Worm (Caenorhabditis elegans) whole organism, L4 larva: ENCODE data around the gene Y62E10A.19.

Experiments
- F44E2.7 ChIP-seq: fragments of 200-800 bp; sonication (Bioruptor generic); IDR thresholded peaks from 2 replicates; pipeline ENCODE4 v2.1.2; 2022; ENCODE audit warnings: missing genetic modification characterization, missing compliant biosample characterization
- Y105C5A.15 ChIP-seq: fragments of 200-800 bp; sonication (Bioruptor generic); IDR thresholded peaks from 2 replicates; pipeline ENCODE4 v1.3.6; 2022; ENCODE audit warnings: missing genetic modification characterization, missing compliant biosample characterization
- aly-2 ChIP-seq: sonication (generic microtip); optimal IDR thresholded peaks from 2 replicates; lab custom pipeline; 2018; ENCODE audit warnings: missing biosample characterization, missing genetic modification characterization
- attf-4 ChIP-seq: sonication (generic microtip); optimal IDR thresholded peaks from 3 replicates; lab custom pipeline; 2017; ENCODE audit warnings: missing biosample characterization, missing genetic modification characterization
- ceh-20 ChIP-seq: fragments of 200-800 bp; sonication (Bioruptor generic); IDR thresholded peaks from 2 replicates; pipeline ENCODE4 v1.3.6; 2022; ENCODE audit warnings: missing genetic modification reagents, missing genetic modification characterization, missing compliant biosample characterization
- ceh-28 ChIP-seq: fragments of 150-350 bp; optimal IDR thresholded peaks from 2 replicates; lab custom pipeline; 2014; ENCODE audit warnings: missing biosample characterization, missing genetic modification reagents, missing genetic modification characterization
- ceh-32 ChIP-seq: sonication (generic microtip); optimal IDR thresholded peaks from 2 replicates; lab custom pipeline; 2016; ENCODE audit warnings: mild to moderate bottlenecking, missing genetic modification characterization, missing compliant biosample characterization; ENCODE audit not compliant: poor library complexity
- ceh-62 ChIP-seq: sonication (generic microtip); optimal IDR thresholded peaks from 2 replicates; lab custom pipeline; 2017; ENCODE audit warnings: missing biosample characterization, missing genetic modification characterization
- ces-1 ChIP-seq: fragments of 150-350 bp; sonication (generic microtip); optimal IDR thresholded peaks from 4 replicates; lab custom pipeline; 2014; ENCODE audit warnings: missing biosample characterization, missing genetic modification reagents, missing genetic modification characterization
- cey-2 ChIP-seq: sonication (generic microtip); optimal IDR thresholded peaks from 3 replicates; lab custom pipeline; 2017; ENCODE audit warnings: missing genetic modification characterization, mild to moderate bottlenecking, missing compliant biosample characterization, antibody characterized with exemption, borderline replicate concordance; ENCODE audit not compliant: insufficient read depth
- daf-16 ChIP-seq, 3 experiments: sonication (generic microtip); optimal IDR thresholded peaks; 2 replicates each; lab custom pipeline; 2016 to 2017; ENCODE audit warnings: missing genetic modification characterization in 3 of 3, missing genetic modification reagents in 3 of 3, mild to moderate bottlenecking in 2 of 3, missing compliant biosample characterization in 2 of 3, missing biosample characterization in 1 of 3, moderate library complexity in 1 of 3
- daf-19 ChIP-seq: fragments of 200-800 bp; sonication (Bioruptor generic); conservative IDR thresholded peaks from 2 replicates; pipeline ENCODE4 v1.3.6; 2022; ENCODE audit warnings: missing genetic modification characterization, missing compliant biosample characterization
- dmd-8 ChIP-seq: fragments of 200-800 bp; sonication (Bioruptor generic); IDR thresholded peaks from 2 replicates; pipeline ENCODE4 v1.3.6; 2022; ENCODE audit warnings: missing genetic modification characterization, missing compliant biosample characterization
- dmd-9 ChIP-seq: fragments of 200-800 bp; sonication (Bioruptor generic); IDR thresholded peaks from 2 replicates; pipeline ENCODE4 v1.3.6; 2022; ENCODE audit warnings: missing genetic modification reagents, missing genetic modification characterization, missing compliant biosample characterization
- dpl-1 ChIP-seq: fragments of 150-350 bp; optimal IDR thresholded peaks from 2 replicates; lab custom pipeline; 2014; ENCODE audit warnings: missing biosample characterization, missing genetic modification reagents, missing genetic modification characterization
- duxl-1 ChIP-seq: sonication (generic microtip); optimal IDR thresholded peaks from 2 replicates; lab custom pipeline; 2016; ENCODE audit warnings: mild to moderate bottlenecking, missing genetic modification characterization, moderate library complexity, missing compliant biosample characterization; ENCODE audit not compliant: poor library complexity
- dve-1 ChIP-seq: sonication (generic microtip); optimal IDR thresholded peaks from 2 replicates; lab custom pipeline; 2017; ENCODE audit warnings: antibody characterized with exemption, mild to moderate bottlenecking, missing genetic modification characterization, missing compliant biosample characterization; ENCODE audit not compliant: insufficient read depth
- egl-43 ChIP-seq: fragments of 200-800 bp; sonication (Bioruptor generic); IDR thresholded peaks from 2 replicates; pipeline ENCODE4 v1.3.6; 2022; ENCODE audit warnings: missing genetic modification reagents, missing genetic modification characterization, missing compliant biosample characterization
- fkh-10 ChIP-seq: fragments of 150-350 bp; optimal IDR thresholded peaks from 2 replicates; lab custom pipeline; 2014; ENCODE audit warnings: missing biosample characterization, missing genetic modification reagents, missing genetic modification characterization
- fos-1 ChIP-seq: fragments of 150-350 bp; optimal IDR thresholded peaks from 2 replicates; lab custom pipeline; 2014; ENCODE audit warnings: missing biosample characterization, missing genetic modification characterization
- gei-8 ChIP-seq: fragments of 200-800 bp; sonication (Bioruptor generic); optimal IDR thresholded peaks from 2 replicates; lab custom pipeline; 2018; ENCODE audit warnings: mild to moderate bottlenecking, missing genetic modification characterization, missing compliant biosample characterization
- hif-1 ChIP-seq, 2 experiments: sonication (generic microtip); optimal IDR thresholded peaks; 2 replicates each; lab custom pipeline; 2016 to 2017; ENCODE audit warnings: missing compliant biosample characterization in 2 of 2, missing genetic modification characterization in 2 of 2, missing genetic modification reagents in 2 of 2, missing genotype in 2 of 2, mild to moderate bottlenecking in 1 of 2
- hlh-11 ChIP-seq: fragments of 200-800 bp; sonication (Bioruptor generic); optimal IDR thresholded peaks from 2 replicates; lab custom pipeline; 2018; ENCODE audit warnings: mild to moderate bottlenecking, missing genetic modification characterization, missing compliant biosample characterization
- hlh-30 ChIP-seq: sonication (generic microtip); optimal IDR thresholded peaks from 2 replicates; lab custom pipeline; 2017; ENCODE audit warnings: antibody characterized with exemption, mild to moderate bottlenecking, missing genetic modification characterization, missing compliant biosample characterization; ENCODE audit not compliant: insufficient read depth
- lim-7 ChIP-seq: fragments of 200-800 bp; sonication (Bioruptor generic); IDR thresholded peaks from 2 replicates; pipeline ENCODE4 v1.3.6; 2022; ENCODE audit warnings: missing genetic modification characterization, missing compliant biosample characterization
- lin-1 ChIP-seq: fragments of 200-800 bp; sonication (Bioruptor generic); IDR thresholded peaks from 2 replicates; pipeline ENCODE4 v1.3.6; 2022; ENCODE audit warnings: missing genetic modification reagents, missing genetic modification characterization, missing compliant biosample characterization
- lin-29 ChIP-seq: fragments of 200-800 bp; sonication (Bioruptor generic); IDR thresholded peaks from 2 replicates; pipeline ENCODE4 v1.3.6; 2022; ENCODE audit warnings: missing genetic modification reagents, missing genetic modification characterization, missing compliant biosample characterization
- lin-38 ChIP-seq: fragments of 200-800 bp; sonication (Bioruptor generic); IDR thresholded peaks from 2 replicates; pipeline ENCODE4 v1.3.6; 2022; ENCODE audit warnings: missing genetic modification reagents, missing genetic modification characterization, missing compliant biosample characterization
- lsy-2 ChIP-seq, 2 experiments: fragments of 150-350 bp in 1 of 2; sonication (generic microtip) in 1 of 2; optimal IDR thresholded peaks; 2 replicates each; lab custom pipeline; 2014 to 2017; ENCODE audit warnings: missing biosample characterization in 2 of 2, missing genetic modification characterization in 2 of 2
- madf-5 ChIP-seq, 2 experiments: fragments of 200-800 bp; sonication (Bioruptor generic); IDR thresholded peaks; 2 replicates each; pipeline ENCODE4 v1.3.6; 2022; ENCODE audit warnings: missing compliant biosample characterization in 2 of 2, missing genetic modification characterization in 2 of 2
- madf-9 ChIP-seq: fragments of 200-800 bp; sonication (Bioruptor generic); conservative IDR thresholded peaks from 2 replicates; pipeline ENCODE4 v1.3.6; 2022; ENCODE audit warnings: missing genetic modification reagents, missing genetic modification characterization, missing compliant biosample characterization
- mdl-1 ChIP-seq, 2 experiments: fragments of 150-350 bp in 1 of 2; sonication (generic microtip) in 1 of 2; optimal IDR thresholded peaks; 2 replicates each; lab custom pipeline; 2014 to 2017; ENCODE audit warnings: missing biosample characterization in 2 of 2, missing genetic modification characterization in 2 of 2
- mep-1 ChIP-seq: fragments of 150-350 bp; sonication (generic microtip); optimal IDR thresholded peaks from 3 replicates; lab custom pipeline; 2014; ENCODE audit warnings: missing biosample characterization, missing genetic modification characterization
- mes-2 ChIP-seq: sonication (generic microtip); optimal IDR thresholded peaks from 2 replicates; lab custom pipeline; 2016; ENCODE audit warnings: missing genotype, mild to moderate bottlenecking, missing genetic modification characterization, missing compliant biosample characterization; ENCODE audit not compliant: poor library complexity, severe bottlenecking
- nhr-102 ChIP-seq: sonication (generic microtip); optimal IDR thresholded peaks from 2 replicates; lab custom pipeline; 2016; ENCODE audit warnings: mild to moderate bottlenecking, missing genetic modification characterization, moderate library complexity, missing compliant biosample characterization
- nhr-237 ChIP-seq: sonication (generic microtip); optimal IDR thresholded peaks from 2 replicates; lab custom pipeline; 2017; ENCODE audit warnings: missing biosample characterization, missing genetic modification characterization
- nhr-28 ChIP-seq: fragments of 150-350 bp; optimal IDR thresholded peaks from 2 replicates; lab custom pipeline; 2014; ENCODE audit warnings: missing biosample characterization, missing genetic modification characterization
- nhr-41 ChIP-seq: fragments of 200-800 bp; sonication (Bioruptor generic); IDR thresholded peaks from 2 replicates; pipeline ENCODE4 v1.3.6; 2022; ENCODE audit warnings: missing genetic modification reagents, missing genetic modification characterization, missing compliant biosample characterization
- nhr-42 ChIP-seq: fragments of 200-800 bp; sonication (Bioruptor generic); IDR thresholded peaks from 2 replicates; pipeline ENCODE4 v1.3.6; 2022; ENCODE audit warnings: missing genetic modification characterization, missing compliant biosample characterization
- nhr-48 ChIP-seq: sonication (generic microtip); optimal IDR thresholded peaks from 2 replicates; lab custom pipeline; 2016; ENCODE audit warnings: mild to moderate bottlenecking, missing genetic modification characterization, missing compliant biosample characterization
- nhr-6 ChIP-seq: fragments of 150-350 bp; optimal IDR thresholded peaks from 2 replicates; lab custom pipeline; 2014; ENCODE audit warnings: missing biosample characterization, missing genetic modification characterization
- rbr-2 ChIP-seq: sonication (generic microtip); optimal IDR thresholded peaks from 2 replicates; lab custom pipeline; 2016; ENCODE audit warnings: missing genotype, missing genetic modification characterization, missing compliant biosample characterization
- snpc-1.2 ChIP-seq: fragments of 200-800 bp; sonication (Bioruptor generic); IDR thresholded peaks from 2 replicates; pipeline ENCODE4 v1.3.6; 2022; ENCODE audit warnings: missing genetic modification reagents, missing genetic modification characterization, missing compliant biosample characterization
- spr-1 ChIP-seq: sonication (generic microtip); optimal IDR thresholded peaks from 2 replicates; lab custom pipeline; 2016; ENCODE audit warnings: mild to moderate bottlenecking, missing genetic modification characterization, missing compliant biosample characterization
- tag-97 ChIP-seq: fragments of 200-800 bp; sonication (Bioruptor generic); IDR thresholded peaks from 2 replicates; pipeline ENCODE4 v1.3.6; 2022; ENCODE audit warnings: missing genetic modification characterization, missing compliant biosample characterization
- unc-130 ChIP-seq: sonication (generic microtip); optimal IDR thresholded peaks from 2 replicates; lab custom pipeline; 2016; ENCODE audit warnings: missing genetic modification reagents, missing genetic modification characterization, missing compliant biosample characterization
- unc-39 ChIP-seq: sonication (generic microtip); optimal IDR thresholded peaks from 2 replicates; lab custom pipeline; 2017; ENCODE audit warnings: missing biosample characterization, missing genetic modification characterization
- zag-1 ChIP-seq: fragments of 150-350 bp; optimal IDR thresholded peaks from 2 replicates; lab custom pipeline; 2014; ENCODE audit warnings: missing biosample characterization, missing genetic modification characterization
- zfp-2 ChIP-seq: sonication (generic microtip); optimal IDR thresholded peaks from 2 replicates; lab custom pipeline; 2016; ENCODE audit warnings: mild to moderate bottlenecking, missing genetic modification characterization, missing compliant biosample characterization
- zip-2 ChIP-seq: fragments of 150-350 bp; optimal IDR thresholded peaks from 2 replicates; lab custom pipeline; 2014; ENCODE audit warnings: missing biosample characterization, missing genetic modification characterization

Gene Y62E10A.19

ce11 chrIV:13388779-13389178, 19.3 kb downstream of the Y62E10A.19 start (continued):
- TF ChIP-seq hlh-30 (tag; lab: Kevin White, UChicago) = peak; percentile 65
- no peak for TF ChIP-seq dpl-1 (GFP tag; lab: Kevin White, UChicago)
- peak; percentile 39 for TF ChIP-seq hlh-11
- no peak for TF ChIP-seq lin-29
- TF ChIP-seq daf-19 (GFP tag; lab: Robert Waterston, UW) = peak; percentile 81
- TF ChIP-seq nhr-41 (GFP tag; lab: Robert Waterston, UW) = no peak
- peak in 1 of 2 experiments; percentile 7 for TF ChIP-seq daf-16 (GFP tag; optimal IDR thresholded peaks at IDR 0.05; lab: Kevin White, UChicago)
- TF ChIP-seq daf-16 (tag; optimal IDR thresholded peaks at IDR 0.05; lab: Kevin White, UChicago) = no peak
- no peak for TF ChIP-seq ceh-32
- TF ChIP-seq dmd-8 = 0 out of 2 replicates have a peak, but pooled peaks have one; percentile 35
- TF ChIP-seq mep-1 (tag; lab: Kevin White, UChicago) = peak; percentile 83
- peak; percentile 55 for TF ChIP-seq mes-2 (tag; lab: Kevin White, UChicago)
- TF ChIP-seq ceh-28 = no peak
- TF ChIP-seq ceh-62 = no peak
- TF ChIP-seq zfp-2 (tag; lab: Kevin White, UChicago) = no peak
- TF ChIP-seq dmd-9 (GFP tag; lab: Robert Waterston, UW) = no peak
- TF ChIP-seq fkh-10 = no peak
- TF ChIP-seq madf-9 (GFP tag; lab: Robert Waterston, UW) = no peak
- TF ChIP-seq ceh-20 (GFP tag; lab: Robert Waterston, UW) = peak; percentile 48; the same call in 1 of the 2 replicates
- TF ChIP-seq snpc-1.2 = no peak
- TF ChIP-seq cey-2 (tag; lab: Kevin White, UChicago) = no peak
- TF ChIP-seq zip-2 (tag; lab: Kevin White, UChicago) = peak; percentile 66
- TF ChIP-seq unc-130 (GFP tag; lab: Kevin White, UChicago) = no peak
- no peak for TF ChIP-seq F44E2.7 (GFP tag; lab: Robert Waterston, UW)
- TF ChIP-seq mdl-1 (tag; optimal IDR thresholded peaks at IDR 0.05; lab: Kevin White, UChicago) = peak in 1 of 2 experiments; percentile 50
- TF ChIP-seq dve-1 (tag; lab: Kevin White, UChicago) = no peak
- no peak for TF ChIP-seq nhr-6
- TF ChIP-seq ces-1 (GFP tag; lab: Kevin White, UChicago) = no peak
- TF ChIP-seq zag-1 = no peak
- TF ChIP-seq hif-1 (tag; optimal IDR thresholded peaks at IDR 0.05; lab: Kevin White, UChicago) = peak in 1 of 2 experiments; percentile 45
- TF ChIP-seq madf-5 (GFP tag; IDR thresholded peaks at IDR 0.05; lab: Robert Waterston, UW) = no peak
- no peak for TF ChIP-seq egl-43 (GFP tag; lab: Robert Waterston, UW)
- no peak for TF ChIP-seq nhr-237 (tag; lab: Kevin White, UChicago)
- TF ChIP-seq attf-4 (tag; lab: Kevin White, UChicago) = no peak
- TF ChIP-seq fos-1 (tag; lab: Kevin White, UChicago) = no peak
- TF ChIP-seq lin-1 (GFP tag; lab: Robert Waterston, UW) = peak; percentile 55; the same call in 1 of the 2 replicates
- TF ChIP-seq nhr-102 (tag; lab: Kevin White, UChicago) = peak; percentile 49
- peak; percentile 19 for TF ChIP-seq spr-1 (tag; lab: Kevin White, UChicago)
- TF ChIP-seq gei-8 (GFP tag; lab: Kevin White, UChicago) = no peak
- peak; percentile 5 for TF ChIP-seq duxl-1 (tag; lab: Kevin White, UChicago)
- no peak for TF ChIP-seq unc-39
- peak; percentile 32 for TF ChIP-seq nhr-28
- TF ChIP-seq lin-38 (GFP tag; lab: Robert Waterston, UW) = peak; percentile 70
- TF ChIP-seq lim-7 = no peak
- no peak for TF ChIP-seq Y105C5A.15 (GFP tag; lab: Robert Waterston, UW)
- no peak for TF ChIP-seq aly-2
- peak; percentile 0 to 80 for TF ChIP-seq lsy-2 (tag; optimal IDR thresholded peaks at IDR 0.05; lab: Kevin White, UChicago)
- TF ChIP-seq nhr-42 = peak; percentile 39; the same call in 1 of the 2 replicates
- peak; percentile 56 for TF ChIP-seq nhr-48 (tag; lab: Kevin White, UChicago)
- no peak for TF ChIP-seq rbr-2 (tag; lab: Kevin White, UChicago)
- TF ChIP-seq tag-97 (GFP tag; lab: Robert Waterston, UW) = no peak
